Fruit fly (Drosophila melanogaster) whole organism, embryonic: ENCODE results near the gene ebd1.
A peak's percentile ranks its signal among the peaks of the same experiment; 100 is the strongest.

Experiments
- Antp ChIP-seq: fragments of 200-800 bp; sonication (Bioruptor generic); optimal IDR thresholded peaks from 3 replicates; lab custom pipeline; 2016; ENCODE audit warnings: missing biosample characterization, missing genetic modification characterization
- BEAF-32 ChIP-seq: fragments of 200-800 bp; sonication (Bioruptor generic); optimal IDR thresholded peaks from 3 replicates; lab custom pipeline; 2017; ENCODE audit warnings: missing biosample characterization, missing genetic modification characterization, mild to moderate bottlenecking, moderate library complexity, missing genetic modification reagents
- CG11093 ChIP-seq: fragments of 200-800 bp; sonication (Bioruptor generic); IDR thresholded peaks from 3 replicates; pipeline ENCODE4 v1.3.6; 2022; ENCODE audit warnings: missing biosample characterization, missing genetic modification characterization
- CG11456 ChIP-seq: fragments of 200-800 bp; sonication (Bioruptor generic); IDR thresholded peaks from 3 replicates; pipeline ENCODE4 v1.3.6; 2022; ENCODE audit warnings: missing biosample characterization, missing genetic modification characterization
- CG11504 ChIP-seq: fragments of 200-800 bp; sonication (Bioruptor generic); optimal IDR thresholded peaks from 3 replicates; lab custom pipeline; 2019; ENCODE audit warnings: missing biosample characterization, mild to moderate bottlenecking, missing genetic modification characterization, moderate library complexity
- CG11696 ChIP-seq: fragments of 200-800 bp; sonication (Bioruptor generic); IDR thresholded peaks from 2 replicates; pipeline ENCODE4 v1.3.6; 2022; ENCODE audit warnings: missing biosample characterization, missing genetic modification characterization
- CG12155 ChIP-seq: fragments of 200-800 bp; sonication (Bioruptor generic); optimal IDR thresholded peaks from 3 replicates; lab custom pipeline; 2016; ENCODE audit warnings: missing biosample characterization, missing genetic modification characterization
- CG12236 ChIP-seq: fragments of 200-800 bp; sonication (Bioruptor generic); optimal IDR thresholded peaks from 2 replicates; lab custom pipeline; 2016; ENCODE audit warnings: missing biosample characterization, missing genetic modification characterization
- CG12391 ChIP-seq: fragments of 200-800 bp; sonication (Bioruptor generic); optimal IDR thresholded peaks from 3 replicates; lab custom pipeline; 2018; ENCODE audit warnings: missing biosample characterization, mild to moderate bottlenecking, missing genetic modification characterization, moderate library complexity
- CG13624 ChIP-seq: fragments of 200-800 bp; sonication (Bioruptor generic); optimal IDR thresholded peaks from 2 replicates; lab custom pipeline; 2016; ENCODE audit warnings: missing biosample characterization, missing genetic modification characterization
- CG14441 ChIP-seq: fragments of 200-800 bp; sonication (Bioruptor generic); IDR thresholded peaks from 2 replicates; pipeline ENCODE4 v1.3.6; 2022; ENCODE audit warnings: missing biosample characterization, missing genetic modification characterization
- CG14667 ChIP-seq: fragments of 200-800 bp; sonication (Bioruptor generic); IDR thresholded peaks from 2 replicates; pipeline ENCODE4 v1.3.6; 2022; ENCODE audit warnings: missing biosample characterization, missing genetic modification characterization
- CG14710 ChIP-seq: fragments of 200-800 bp; sonication (Bioruptor generic); optimal IDR thresholded peaks from 3 replicates; lab custom pipeline; 2019; ENCODE audit warnings: missing biosample characterization, mild to moderate bottlenecking, missing genetic modification characterization, moderate library complexity
- CG1647 ChIP-seq: fragments of 200-800 bp; sonication (Bioruptor generic); optimal IDR thresholded peaks from 3 replicates; lab custom pipeline; 2016; ENCODE audit warnings: missing biosample characterization, missing genetic modification characterization
- CG16813 ChIP-seq: fragments of 200-800 bp; sonication (Bioruptor generic); IDR thresholded peaks from 3 replicates; pipeline ENCODE4 v1.3.6; 2022; ENCODE audit warnings: missing biosample characterization, missing genetic modification characterization; ENCODE audit not compliant: partially characterized antibody
- CG18262 ChIP-seq: fragments of 200-800 bp; optimal IDR thresholded peaks from 3 replicates; lab custom pipeline; 2019; ENCODE audit warnings: missing biosample characterization, mild to moderate bottlenecking, missing genetic modification characterization, moderate library complexity
- CG18764 ChIP-seq: fragments of 200-800 bp; sonication (Bioruptor generic); optimal IDR thresholded peaks from 3 replicates; lab custom pipeline; 2016; ENCODE audit warnings: missing biosample characterization, missing genetic modification characterization
- CG2202 ChIP-seq: fragments of 200-800 bp; sonication (Bioruptor generic); optimal IDR thresholded peaks from 2 replicates; lab custom pipeline; 2018; ENCODE audit warnings: missing biosample characterization, mild to moderate bottlenecking, missing genetic modification characterization
- CG2889 ChIP-seq: fragments of 200-800 bp; sonication (Bioruptor generic); IDR thresholded peaks from 3 replicates; pipeline ENCODE4 v1.3.6; 2022; ENCODE audit warnings: missing biosample characterization, missing genetic modification characterization
- CG32532 ChIP-seq: fragments of 200-800 bp; sonication (Bioruptor generic); IDR thresholded peaks from 2 replicates; pipeline ENCODE4 v1.3.6; 2022; ENCODE audit warnings: missing biosample characterization, missing genetic modification characterization
- CG33213 ChIP-seq: fragments of 200-800 bp; sonication (Bioruptor generic); optimal IDR thresholded peaks from 3 replicates; lab custom pipeline; 2016; ENCODE audit warnings: missing biosample characterization, missing genetic modification characterization
- CG3995 ChIP-seq: fragments of 200-800 bp; sonication (Bioruptor generic); optimal IDR thresholded peaks from 3 replicates; lab custom pipeline; 2016; ENCODE audit warnings: missing biosample characterization, missing genetic modification characterization
- CG4404 ChIP-seq: fragments of 200-800 bp; sonication (Bioruptor generic); IDR thresholded peaks from 2 replicates; pipeline ENCODE4 v1.3.6; 2022; ENCODE audit warnings: missing biosample characterization, missing genetic modification characterization
- CG6272 ChIP-seq: fragments of 200-800 bp; sonication (Bioruptor generic); IDR thresholded peaks from 2 replicates; pipeline ENCODE4 v1.3.6; 2022; ENCODE audit warnings: missing biosample characterization, missing genetic modification characterization
- CG8765 ChIP-seq: fragments of 200-800 bp; sonication (Bioruptor generic); IDR thresholded peaks from 2 replicates; pipeline ENCODE4 v1.3.6; 2022; ENCODE audit warnings: missing biosample characterization, missing genetic modification characterization
- Doc3 ChIP-seq: fragments of 200-800 bp; sonication (Bioruptor generic); IDR thresholded peaks from 3 replicates; pipeline ENCODE4 v1.3.6; 2022; ENCODE audit warnings: missing biosample characterization, missing genetic modification characterization; ENCODE audit not compliant: partially characterized antibody
- Gsc ChIP-seq: fragments of 200-800 bp; sonication (Bioruptor generic); IDR thresholded peaks from 2 replicates; pipeline ENCODE4 v1.3.6; 2022; ENCODE audit warnings: missing biosample characterization, missing genetic modification characterization
- Hr78 ChIP-seq, 2 experiments: fragments of 200-800 bp in 1 of 2; fragments of >200 bp in 1 of 2; sonication (Bioruptor generic) in 1 of 2; optimal IDR thresholded peaks; 2 replicates each; lab custom pipeline; 2017 to 2019; ENCODE audit warnings: missing biosample characterization in 2 of 2, missing genetic modification characterization in 2 of 2, mild to moderate bottlenecking in 1 of 2, moderate library complexity in 1 of 2
- Nf-YB ChIP-seq: fragments of 200-800 bp; sonication (Bioruptor generic); optimal IDR thresholded peaks from 3 replicates; lab custom pipeline; 2019; ENCODE audit warnings: missing biosample characterization, mild to moderate bottlenecking, missing genetic modification characterization, moderate library complexity
- PHDP ChIP-seq: fragments of 200-800 bp; sonication (Bioruptor generic); optimal IDR thresholded peaks from 3 replicates; lab custom pipeline; 2018; ENCODE audit warnings: missing biosample characterization, mild to moderate bottlenecking, missing genetic modification characterization, moderate library complexity
- Poxn ChIP-seq: fragments of 200-800 bp; sonication (Bioruptor generic); IDR thresholded peaks from 2 replicates; pipeline ENCODE4 v1.3.6; 2022; ENCODE audit warnings: missing biosample characterization, missing genetic modification characterization
- Ravus ChIP-seq: fragments of 200-800 bp; sonication (Bioruptor generic); IDR thresholded peaks from 2 replicates; pipeline ENCODE4 v1.3.6; 2022; ENCODE audit warnings: missing biosample characterization, missing genetic modification characterization
- Rfx ChIP-seq: fragments of 200-800 bp; sonication (Bioruptor generic); IDR thresholded peaks from 2 replicates; pipeline ENCODE4 v1.3.6; 2022; ENCODE audit warnings: missing biosample characterization, missing genetic modification characterization
- Scr ChIP-seq: fragments of 200-800 bp; sonication (Bioruptor generic); IDR thresholded peaks from 2 replicates; pipeline ENCODE4 v1.3.6; 2022; ENCODE audit warnings: missing biosample characterization, missing genetic modification characterization; ENCODE audit not compliant: partially characterized antibody
- Spps ChIP-seq: fragments of 200-800 bp; sonication (Bioruptor generic); optimal IDR thresholded peaks from 2 replicates; lab custom pipeline; 2018; ENCODE audit warnings: missing biosample characterization, mild to moderate bottlenecking, missing genetic modification characterization
- Vsx1 ChIP-seq: fragments of 200-800 bp; sonication (Bioruptor generic); optimal IDR thresholded peaks from 2 replicates; lab custom pipeline; 2017; ENCODE audit warnings: missing biosample characterization, mild to moderate bottlenecking, missing genetic modification characterization, missing genetic modification reagents
- Xbp1 ChIP-seq: fragments of 200-800 bp; sonication (Bioruptor generic); optimal IDR thresholded peaks from 3 replicates; lab custom pipeline; 2016; ENCODE audit warnings: missing biosample characterization, mild to moderate bottlenecking, missing genetic modification characterization
- ase ChIP-seq: fragments of 200-800 bp; sonication (Bioruptor generic); IDR thresholded peaks from 3 replicates; pipeline ENCODE4 v1.3.6; 2022; ENCODE audit warnings: missing biosample characterization, missing genetic modification characterization
- btn ChIP-seq: fragments of 200-800 bp; sonication (Bioruptor generic); optimal IDR thresholded peaks from 2 replicates; lab custom pipeline; 2016; ENCODE audit warnings: missing biosample characterization, missing genetic modification characterization
- eyg ChIP-seq: fragments of 200-800 bp; sonication (Bioruptor generic); optimal IDR thresholded peaks from 3 replicates; lab custom pipeline; 2016; ENCODE audit warnings: missing biosample characterization, missing genetic modification characterization
- ftz-f1 ChIP-seq: fragments of 200-800 bp; sonication (Bioruptor generic); optimal IDR thresholded peaks from 2 replicates; lab custom pipeline; 2016; ENCODE audit warnings: missing biosample characterization, missing genetic modification characterization
- h ChIP-seq: fragments of >200 bp; optimal IDR thresholded peaks from 2 replicates; lab custom pipeline; 2017
- hkb ChIP-seq, 2 experiments: fragments of 200-800 bp in 1 of 2; fragments of >200 bp in 1 of 2; sonication (Bioruptor generic) in 1 of 2; IDR thresholded peaks in 1 of 2; optimal IDR thresholded peaks in 1 of 2; 2 replicates each; pipeline versions ENCODE4 v1.3.6 to Lab custom; 2017 to 2022; ENCODE audit warnings: missing biosample characterization in 1 of 2, missing genetic modification characterization in 1 of 2
- maf-S ChIP-seq: fragments of 200-800 bp; sonication (Bioruptor generic); optimal IDR thresholded peaks from 2 replicates; lab custom pipeline; 2016; ENCODE audit warnings: missing biosample characterization, missing genetic modification characterization
- nerfin-1 ChIP-seq: fragments of 200-800 bp; sonication (Bioruptor generic); optimal IDR thresholded peaks from 3 replicates; lab custom pipeline; 2019; ENCODE audit warnings: missing biosample characterization, mild to moderate bottlenecking, missing genetic modification characterization, moderate library complexity
- pfk ChIP-seq: fragments of 200-800 bp; sonication (Bioruptor generic); optimal IDR thresholded peaks from 2 replicates; lab custom pipeline; 2018; ENCODE audit warnings: missing biosample characterization, mild to moderate bottlenecking, missing genetic modification characterization, moderate library complexity
- trh ChIP-seq: fragments of 200-800 bp; sonication (Bioruptor generic); optimal IDR thresholded peaks from 2 replicates; lab custom pipeline; 2016; ENCODE audit warnings: missing biosample characterization, missing genetic modification characterization
- unpg ChIP-seq: fragments of 200-800 bp; sonication (Bioruptor generic); optimal IDR thresholded peaks from 3 replicates; lab custom pipeline; 2018; ENCODE audit warnings: missing biosample characterization, mild to moderate bottlenecking, missing genetic modification characterization, moderate library complexity
- yki ChIP-seq: fragments of >200 bp; optimal IDR thresholded peaks from 3 replicates; lab custom pipeline; 2018
- zf30C ChIP-seq: fragments of 200-800 bp; sonication (Bioruptor generic); optimal IDR thresholded peaks from 3 replicates; lab custom pipeline; 2018; ENCODE audit warnings: missing biosample characterization, mild to moderate bottlenecking, missing genetic modification characterization

Gene ebd1

dm6 chr3L:634319-635015 is 50.9 kb downstream of the ebd1 start (continued):
- TF ChIP-seq Xbp1, result peak; percentile 94
- TF ChIP-seq PHDP (tag; lab: Kevin White, UChicago), result peak; percentile 89
- TF ChIP-seq pfk, result no peak
- TF ChIP-seq ase (GFP tag; lab: Robert Waterston, UW), result peak; percentile 87
- TF ChIP-seq CG14710 (tag; lab: Kevin White, UChicago), result peak; percentile 95
- TF ChIP-seq Nf-YB, result peak; percentile 76
- TF ChIP-seq Vsx1 (GFP tag; lab: Kevin White, UChicago), result peak; percentile 80
- TF ChIP-seq BEAF-32, result no peak
- peak; percentile 78 for TF ChIP-seq CG32532
- TF ChIP-seq CG6272, result peak; percentile 82
- peak; percentile 90 for TF ChIP-seq CG8765 (GFP tag; lab: Robert Waterston, UW)
- TF ChIP-seq Ravus (GFP tag; lab: Robert Waterston, UW), result peak; percentile 48
- peak; percentile 81 for TF ChIP-seq Gsc (GFP tag; lab: Robert Waterston, UW)
- no peak for TF ChIP-seq hkb (optimal IDR thresholded peaks at IDR 0.05; lab: Kevin White, UChicago)
- peak; percentile 90 for TF ChIP-seq hkb (GFP tag; IDR thresholded peaks at IDR 0.05; lab: Robert Waterston, UW)
- peak; percentile 83 for TF ChIP-seq CG11456 (GFP tag; lab: Robert Waterston, UW)
- TF ChIP-seq CG11696, result peak; percentile 58; the same call in 1 of the 2 replicates
- peak; percentile 84 for TF ChIP-seq CG11093 (GFP tag; lab: Robert Waterston, UW)
- TF ChIP-seq nerfin-1 (tag; lab: Kevin White, UChicago), result peak; percentile 88
- peak; percentile 77 for TF ChIP-seq maf-S (GFP tag; lab: Kevin White, UChicago)
- no peak for TF ChIP-seq h (lab: Kevin White, UChicago)
- TF ChIP-seq ftz-f1 (GFP tag; lab: Kevin White, UChicago), result no peak
- peak; percentile 88 for TF ChIP-seq CG33213 (GFP tag; lab: Kevin White, UChicago)
- peak; percentile 83 for TF ChIP-seq CG14667 (GFP tag; lab: Robert Waterston, UW)
- peak; percentile 92 for TF ChIP-seq CG4404 (GFP tag; lab: Robert Waterston, UW)
- TF ChIP-seq Scr (GFP tag; lab: Robert Waterston, UW), result no peak
- peak; percentile 65 for TF ChIP-seq Rfx (GFP tag; lab: Robert Waterston, UW)
- peak; percentile 94 for TF ChIP-seq unpg (GFP tag; lab: Kevin White, UChicago)
- no peak for TF ChIP-seq yki
- peak; percentile 80 for TF ChIP-seq eyg (GFP tag; lab: Kevin White, UChicago)
- peak; percentile 89 for TF ChIP-seq Spps
- peak; percentile 87 for TF ChIP-seq CG14441
- TF ChIP-seq zf30C (GFP tag; lab: Kevin White, UChicago), result peak; percentile 93
- peak; percentile 95 for TF ChIP-seq CG18262
- TF ChIP-seq Hr78 (GFP tag; optimal IDR thresholded peaks at IDR 0.05; lab: Kevin White, UChicago), result no peak
- peak; percentile 92 for TF ChIP-seq CG11504 (tag; lab: Kevin White, UChicago)
- peak; percentile 93 for TF ChIP-seq Antp (GFP tag; lab: Kevin White, UChicago)
- peak; percentile 86 for TF ChIP-seq CG12236 (GFP tag; lab: Kevin White, UChicago)
- TF ChIP-seq CG3995 (GFP tag; lab: Kevin White, UChicago), result peak; percentile 14
- peak; percentile 87 for TF ChIP-seq trh (GFP tag; lab: Kevin White, UChicago)
- TF ChIP-seq CG12155 (GFP tag; lab: Kevin White, UChicago), result peak; percentile 81
- peak; percentile 64; the same call in 1 of the 3 replicates for TF ChIP-seq CG2889 (GFP tag; lab: Robert Waterston, UW)
- TF ChIP-seq CG12391, result peak; percentile 95
- TF ChIP-seq CG13624, result peak; percentile 82
- TF ChIP-seq CG2202 (tag; lab: Kevin White, UChicago), result peak; percentile 91
- TF ChIP-seq btn (GFP tag; lab: Kevin White, UChicago), result peak; percentile 91
- TF ChIP-seq Doc3, result no peak
- no peak for TF ChIP-seq CG16813 (GFP tag; lab: Robert Waterston, UW)
- peak; percentile 87 for TF ChIP-seq CG18764 (GFP tag; lab: Kevin White, UChicago)
- peak; percentile 74 for TF ChIP-seq CG1647 (GFP tag; lab: Kevin White, UChicago)
- 0 out of 2 replicates have a peak, but pooled peaks have one; percentile 15 for TF ChIP-seq Poxn (GFP tag; lab: Robert Waterston, UW)
